Fruit fly (Drosophila melanogaster) whole organism, embryonic: ENCODE measurements around the gene TfAP-2.

Source experiments
- Blimp-1 ChIP-seq: fragments of 200-800 bp; sonication (Bioruptor generic); optimal IDR thresholded peaks from 3 replicates; lab custom pipeline; 2018; ENCODE audit warnings: missing biosample characterization, missing genetic modification characterization, mild to moderate bottlenecking, moderate library complexity, missing genetic modification reagents
- CG10321 ChIP-seq: fragments of 200-800 bp; sonication (Bioruptor generic); IDR thresholded peaks from 2 replicates; pipeline ENCODE4 v1.3.6; 2022; ENCODE audit warnings: missing biosample characterization, missing genetic modification characterization
- CG11093 ChIP-seq: fragments of 200-800 bp; sonication (Bioruptor generic); IDR thresholded peaks from 3 replicates; pipeline ENCODE4 v1.3.6; 2022; ENCODE audit warnings: missing biosample characterization, missing genetic modification characterization
- CG11560 ChIP-seq: fragments of 200-800 bp; sonication (Bioruptor generic); IDR thresholded peaks from 3 replicates; pipeline ENCODE4 v1.3.6; 2022; ENCODE audit warnings: missing biosample characterization, missing genetic modification characterization
- CG12219 ChIP-seq: fragments of 200-800 bp; sonication (Bioruptor generic); optimal IDR thresholded peaks from 3 replicates; lab custom pipeline; 2018; ENCODE audit warnings: missing biosample characterization, mild to moderate bottlenecking, missing genetic modification characterization
- CG12391 ChIP-seq: fragments of 200-800 bp; sonication (Bioruptor generic); optimal IDR thresholded peaks from 3 replicates; lab custom pipeline; 2018; ENCODE audit warnings: missing biosample characterization, mild to moderate bottlenecking, missing genetic modification characterization, moderate library complexity
- CG12769 ChIP-seq: fragments of 200-800 bp; sonication (Bioruptor generic); optimal IDR thresholded peaks from 2 replicates; lab custom pipeline; 2019; ENCODE audit warnings: missing biosample characterization, mild to moderate bottlenecking, missing genetic modification characterization, moderate library complexity
- CG14050 ChIP-seq: fragments of 200-800 bp; sonication (Bioruptor generic); IDR thresholded peaks from 3 replicates; pipeline ENCODE4 v1.3.6; 2022; ENCODE audit warnings: missing biosample characterization, missing genetic modification characterization
- CG14860 ChIP-seq: fragments of 200-800 bp; sonication (Bioruptor generic); IDR thresholded peaks from 3 replicates; pipeline ENCODE4 v1.3.6; 2022; ENCODE audit warnings: missing biosample characterization, missing genetic modification characterization; ENCODE audit not compliant: partially characterized antibody
- CG2116 ChIP-seq: fragments of 200-800 bp; sonication (Bioruptor generic); optimal IDR thresholded peaks from 3 replicates; lab custom pipeline; 2018; ENCODE audit warnings: missing biosample characterization, mild to moderate bottlenecking, missing genetic modification characterization
- CG3281 ChIP-seq: fragments of 200-800 bp; sonication (Bioruptor generic); optimal IDR thresholded peaks from 3 replicates; lab custom pipeline; 2017; ENCODE audit warnings: missing biosample characterization, mild to moderate bottlenecking, missing genetic modification characterization
- CG34376 ChIP-seq: fragments of 200-800 bp; sonication (Bioruptor generic); optimal IDR thresholded peaks from 2 replicates; lab custom pipeline; 2018; ENCODE audit warnings: missing biosample characterization, mild to moderate bottlenecking, missing genetic modification characterization
- CG4404 ChIP-seq: fragments of 200-800 bp; sonication (Bioruptor generic); IDR thresholded peaks from 2 replicates; pipeline ENCODE4 v1.3.6; 2022; ENCODE audit warnings: missing biosample characterization, missing genetic modification characterization
- CG4820 ChIP-seq: fragments of 200-800 bp; sonication (Bioruptor generic); optimal IDR thresholded peaks from 3 replicates; lab custom pipeline; 2016; ENCODE audit warnings: missing biosample characterization, missing genetic modification characterization
- CG9817 ChIP-seq: fragments of 200-800 bp; sonication (Bioruptor generic); optimal IDR thresholded peaks from 2 replicates; lab custom pipeline; 2018; ENCODE audit warnings: missing biosample characterization, mild to moderate bottlenecking, missing genetic modification characterization, moderate library complexity
- ERR ChIP-seq: fragments of 200-800 bp; sonication (Bioruptor generic); optimal IDR thresholded peaks from 2 replicates; lab custom pipeline; 2016; ENCODE audit warnings: missing biosample characterization, missing genetic modification characterization
- Fer3 ChIP-seq: fragments of 200-800 bp; sonication (Bioruptor generic); optimal IDR thresholded peaks from 2 replicates; lab custom pipeline; 2018; ENCODE audit warnings: missing biosample characterization, mild to moderate bottlenecking, missing genetic modification characterization, moderate library complexity
- MBD-R2 ChIP-seq: fragments of 200-800 bp; sonication (Bioruptor generic); IDR thresholded peaks from 2 replicates; pipeline ENCODE4 v1.3.6; 2022; ENCODE audit warnings: missing biosample characterization, missing genetic modification characterization
- MTF-1 ChIP-seq: fragments of 200-800 bp; sonication (Bioruptor generic); optimal IDR thresholded peaks from 2 replicates; lab custom pipeline; 2018; ENCODE audit warnings: missing biosample characterization, mild to moderate bottlenecking, missing genetic modification characterization, borderline replicate concordance
- Myb ChIP-seq: fragments of 200-800 bp; sonication (Bioruptor generic); optimal IDR thresholded peaks from 2 replicates; lab custom pipeline; 2016; ENCODE audit warnings: missing biosample characterization, missing genetic modification characterization
- Nf-YB ChIP-seq: fragments of 200-800 bp; sonication (Bioruptor generic); optimal IDR thresholded peaks from 3 replicates; lab custom pipeline; 2019; ENCODE audit warnings: missing biosample characterization, mild to moderate bottlenecking, missing genetic modification characterization, moderate library complexity
- Side ChIP-seq: fragments of 200-800 bp; sonication (Bioruptor generic); optimal IDR thresholded peaks from 2 replicates; lab custom pipeline; 2016; ENCODE audit warnings: missing biosample characterization, missing genetic modification characterization
- Spps ChIP-seq: fragments of 200-800 bp; sonication (Bioruptor generic); optimal IDR thresholded peaks from 2 replicates; lab custom pipeline; 2018; ENCODE audit warnings: missing biosample characterization, mild to moderate bottlenecking, missing genetic modification characterization
- Usf ChIP-seq: fragments of 200-800 bp; sonication (Bioruptor generic); optimal IDR thresholded peaks from 2 replicates; lab custom pipeline; 2017; ENCODE audit warnings: missing genotype, missing biosample characterization, missing genetic modification characterization
- ato ChIP-seq: fragments of 200-800 bp; sonication (Bioruptor generic); IDR thresholded peaks from 2 replicates; pipeline ENCODE4 v1.3.6; 2022; ENCODE audit warnings: missing biosample characterization, missing genetic modification characterization; ENCODE audit not compliant: partially characterized antibody
- bsh ChIP-seq, 2 experiments: fragments of 200-800 bp; sonication (Bioruptor generic); optimal IDR thresholded peaks; 2 replicates each; lab custom pipeline; 2017 to 2018; ENCODE audit warnings: mild to moderate bottlenecking in 2 of 2, missing biosample characterization in 2 of 2, missing genetic modification characterization in 2 of 2, moderate library complexity in 1 of 2
- chinmo ChIP-seq: fragments of 200-800 bp; sonication (Bioruptor generic); IDR thresholded peaks from 4 replicates; pipeline ENCODE4 v1.3.6; 2022; ENCODE audit warnings: missing biosample characterization, missing genetic modification characterization; ENCODE audit not compliant: partially characterized antibody
- eyg ChIP-seq: fragments of 200-800 bp; sonication (Bioruptor generic); optimal IDR thresholded peaks from 3 replicates; lab custom pipeline; 2016; ENCODE audit warnings: missing biosample characterization, missing genetic modification characterization
- gt ChIP-seq: fragments of 200-800 bp; sonication (Bioruptor generic); IDR thresholded peaks from 2 replicates; pipeline ENCODE4 v1.3.6; 2022; ENCODE audit warnings: missing biosample characterization, missing genetic modification characterization
- lbe ChIP-seq: fragments of 200-800 bp; sonication (Bioruptor generic); optimal IDR thresholded peaks from 2 replicates; lab custom pipeline; 2016; ENCODE audit warnings: missing biosample characterization, mild to moderate bottlenecking, missing genetic modification characterization
- pho ChIP-seq: fragments of 200-800 bp; sonication (Bioruptor generic); optimal IDR thresholded peaks from 2 replicates; lab custom pipeline; 2016; ENCODE audit warnings: missing biosample characterization, missing genetic modification characterization
- phol ChIP-seq: fragments of 200-800 bp; sonication (Bioruptor generic); optimal IDR thresholded peaks from 3 replicates; lab custom pipeline; 2018; ENCODE audit warnings: missing biosample characterization, mild to moderate bottlenecking, missing genetic modification characterization, moderate library complexity
- pum ChIP-seq: fragments of 200-800 bp; sonication (Bioruptor generic); optimal IDR thresholded peaks from 2 replicates; lab custom pipeline; 2016; ENCODE audit warnings: missing biosample characterization, missing genetic modification characterization
- schlank ChIP-seq: fragments of 200-800 bp; sonication (Bioruptor generic); optimal IDR thresholded peaks from 2 replicates; lab custom pipeline; 2018; ENCODE audit warnings: missing biosample characterization, mild to moderate bottlenecking, missing genetic modification characterization
- sd ChIP-seq: fragments of 200-800 bp; sonication (Bioruptor generic); optimal IDR thresholded peaks from 3 replicates; lab custom pipeline; 2018; ENCODE audit warnings: missing biosample characterization, mild to moderate bottlenecking, missing genetic modification characterization, moderate library complexity
- tna ChIP-seq: fragments of 200-800 bp; sonication (Bioruptor generic); IDR thresholded peaks from 2 replicates; pipeline ENCODE4 v1.3.6; 2022; ENCODE audit warnings: missing biosample characterization, missing genetic modification characterization; ENCODE audit not compliant: partially characterized antibody
- unc-4 ChIP-seq: fragments of 200-800 bp; sonication (Bioruptor generic); IDR thresholded peaks from 2 replicates; pipeline ENCODE4 v1.3.6; 2022; ENCODE audit warnings: missing biosample characterization, missing genetic modification characterization; ENCODE audit not compliant: partially characterized antibody
- zen ChIP-seq: fragments of 200-800 bp; sonication (Bioruptor generic); optimal IDR thresholded peaks from 3 replicates; lab custom pipeline; 2018; ENCODE audit warnings: missing biosample characterization, mild to moderate bottlenecking, missing genetic modification characterization, moderate library complexity
- zfh1 ChIP-seq: fragments of 200-800 bp; sonication (Bioruptor generic); IDR thresholded peaks from 3 replicates; pipeline ENCODE4 v1.3.6; 2022; ENCODE audit warnings: missing biosample characterization, missing genetic modification characterization
- zfh2 ChIP-seq: fragments of 200-800 bp; sonication (Bioruptor generic); optimal IDR thresholded peaks from 2 replicates; lab custom pipeline; 2016; ENCODE audit warnings: missing biosample characterization, missing genetic modification characterization

Gene TfAP-2

DNA sequence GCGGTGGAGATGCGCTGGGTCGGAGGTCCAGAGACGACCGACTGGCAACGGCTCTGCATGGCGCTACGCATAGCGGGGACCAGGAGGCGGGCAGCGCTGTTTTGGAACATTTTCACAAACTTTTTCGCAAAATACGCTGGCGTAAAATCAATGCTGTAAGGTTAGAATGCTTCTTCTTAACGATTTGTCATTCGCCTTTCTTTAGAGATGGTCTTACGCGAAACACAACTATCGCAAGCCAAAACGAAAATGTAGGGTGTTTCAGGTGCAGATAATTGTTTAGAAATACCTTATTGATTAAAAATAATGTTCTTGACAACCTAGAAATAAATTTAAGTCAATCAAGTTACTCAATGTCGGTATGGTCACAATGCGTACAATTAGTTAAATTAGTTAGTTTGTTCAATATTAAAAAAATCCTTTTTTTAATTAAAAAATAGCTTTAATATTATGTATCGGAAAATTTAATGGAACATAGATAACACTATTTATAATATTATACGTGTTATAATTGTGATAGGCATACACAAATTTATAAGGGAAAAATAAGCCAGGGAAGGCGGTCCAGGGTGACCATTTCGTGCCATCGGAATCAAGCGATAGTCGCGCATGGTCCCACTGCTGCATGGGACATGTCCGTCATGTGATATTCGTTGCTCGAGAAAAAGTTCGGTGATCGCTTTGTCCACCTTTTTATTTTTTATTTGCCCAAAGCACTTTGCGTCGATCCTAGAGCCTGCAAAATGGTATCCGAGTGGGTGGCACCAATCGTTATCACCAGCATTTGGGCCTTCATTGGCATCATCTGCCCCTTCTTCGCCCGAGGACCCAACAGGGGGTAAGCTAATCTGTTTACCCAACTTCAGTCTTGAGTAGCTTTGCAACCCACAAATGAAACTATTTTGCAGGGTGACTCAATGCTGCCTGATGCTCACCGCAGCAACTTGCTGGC lies 47.1 kb upstream of the TfAP-2 start, which contains the start of the genes COX8 and VhaM9.7-b (continued):
- TF ChIP-seq zfh2 (peak; percentile 78), CG14050 (GFP tag; lab: Robert Waterston, UW) (no peak; the same call in 2 of the 3 replicates), ERR (GFP tag; lab: Kevin White, UChicago) (no peak), lbe (peak; percentile 38), CG11560 (tag; lab: Robert Waterston, UW) (no peak), Side (GFP tag; lab: Kevin White, UChicago) (no peak), Spps (no peak), MBD-R2 (GFP tag; lab: Robert Waterston, UW) (peak; percentile 76), Nf-YB (GFP tag; lab: Kevin White, UChicago) (no peak), CG12769 (tag; lab: Kevin White, UChicago) (peak; percentile 56), bsh (GFP tag; optimal IDR thresholded peaks at IDR 0.05; lab: Kevin White, UChicago) (no peak), CG2116 (GFP tag; lab: Kevin White, UChicago) (peak; percentile 61), CG14860 (GFP tag; lab: Robert Waterston, UW) (peak; percentile 61; the same call in 1 of the 3 replicates), CG3281 (GFP tag; lab: Kevin White, UChicago) (peak; percentile 45), CG4404 (GFP tag; lab: Robert Waterston, UW) (no peak), CG12391 (tag; lab: Kevin White, UChicago) (no peak), phol (tag; lab: Kevin White, UChicago) (peak; percentile 77), Blimp-1 (GFP tag; lab: Kevin White, UChicago) (no peak), pum (GFP tag; lab: Kevin White, UChicago) (peak; percentile 62), gt (no peak), eyg (GFP tag; lab: Kevin White, UChicago) (peak; percentile 20), schlank (no peak), unc-4 (GFP tag; lab: Robert Waterston, UW) (peak; percentile 62), CG11093 (GFP tag; lab: Robert Waterston, UW) (no peak), zfh1 (GFP tag; lab: Robert Waterston, UW) (peak; percentile 80), pho (GFP tag; lab: Kevin White, UChicago) (peak; percentile 13), sd (tag; lab: Kevin White, UChicago) (no peak), MTF-1 (GFP tag; lab: Kevin White, UChicago) (no peak), CG12219 (GFP tag; lab: Kevin White, UChicago) (no peak)
- TF ChIP-seq, all 482 proteins: peak for 222

DNA sequence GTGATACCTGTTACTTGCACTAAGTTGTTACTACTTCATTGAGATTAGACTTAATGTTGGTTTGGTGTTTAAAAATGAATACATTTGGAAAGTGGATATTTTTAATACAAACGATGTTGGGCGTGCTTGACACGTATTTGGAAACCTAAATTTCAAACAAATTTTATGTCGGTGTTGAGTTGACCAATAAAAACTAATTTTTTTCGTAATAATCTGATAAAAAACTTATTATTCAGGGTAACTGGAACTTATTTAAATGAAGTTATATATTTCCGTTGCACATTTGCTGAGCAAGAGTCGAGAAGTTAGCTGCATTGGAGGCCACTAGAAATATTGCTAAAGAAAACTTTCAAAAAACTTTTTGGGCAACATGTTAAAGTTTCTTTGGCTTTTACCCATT lies 44.6 kb upstream of the TfAP-2 start, which contains the start of gene CG33290:
Gene CG33290, plus strand, starts transcription at position 301 of the 400 bp plus-strand sequence.
- TF ChIP-seq CG10321 (GFP tag; lab: Robert Waterston, UW) (no peak), Usf (no peak), CG34376 (no peak), tna (GFP tag; lab: Robert Waterston, UW) (no peak), Myb (GFP tag; lab: Kevin White, UChicago) (no peak), zen (tag; lab: Kevin White, UChicago) (no peak), CG9817 (no peak), chinmo (GFP tag; lab: Robert Waterston, UW) (no peak), Fer3 (tag; lab: Kevin White, UChicago) (no peak), ato (GFP tag; lab: Robert Waterston, UW) (no peak), MTF-1 (GFP tag; lab: Kevin White, UChicago) (no peak), CG4820 (GFP tag; lab: Kevin White, UChicago) (no peak)
